Worm (Caenorhabditis elegans) whole organism, young adult: ENCODE measurements around the gene tsp-1.

Source experiments
- B0019.2 ChIP-seq: fragments of 200-800 bp; sonication (Bioruptor generic); conservative IDR thresholded peaks from 2 replicates; pipeline ENCODE4 v1.3.6; 2022; ENCODE audit warnings: missing genetic modification reagents, missing genetic modification characterization, missing compliant biosample characterization
- B0035.1 ChIP-seq: sonication (generic microtip); optimal IDR thresholded peaks from 2 replicates; lab custom pipeline; 2016; ENCODE audit warnings: missing genetic modification characterization, mild to moderate bottlenecking, missing compliant biosample characterization, missing genotype, missing genetic modification reagents
- F10E7.11 ChIP-seq: sonication (generic microtip); optimal IDR thresholded peaks from 2 replicates; lab custom pipeline; 2017; ENCODE audit warnings: mild to moderate bottlenecking, missing genetic modification characterization, moderate library complexity, missing compliant biosample characterization
- F39B2.1 ChIP-seq: fragments of 200-800 bp; sonication (Bioruptor generic); IDR thresholded peaks from 2 replicates; pipeline ENCODE4 v1.3.6; 2022; ENCODE audit warnings: missing genetic modification reagents, missing genetic modification characterization, missing compliant biosample characterization
- F55B11.4 ChIP-seq: sonication (generic microtip); optimal IDR thresholded peaks from 2 replicates; lab custom pipeline; 2016; ENCODE audit warnings: missing compliant biosample characterization, missing genetic modification characterization, borderline replicate concordance; ENCODE audit not compliant: insufficient read depth
- K11D2.4 ChIP-seq: fragments of 200-800 bp; sonication (Bioruptor generic); IDR thresholded peaks from 2 replicates; pipeline ENCODE4 v1.3.6; 2022; ENCODE audit warnings: missing genetic modification reagents, missing genetic modification characterization, missing compliant biosample characterization
- Y53F4B.3 ChIP-seq: fragments of 200-800 bp; sonication (Bioruptor generic); IDR thresholded peaks from 2 replicates; pipeline ENCODE4 v1.3.6; 2022; ENCODE audit warnings: missing genetic modification reagents, missing genetic modification characterization, missing compliant biosample characterization
- Y67H2A.10 ChIP-seq: fragments of 200-800 bp; sonication (Bioruptor generic); conservative IDR thresholded peaks from 2 replicates; pipeline ENCODE4 v1.3.6; 2022; ENCODE audit warnings: missing genetic modification reagents, missing genetic modification characterization, missing compliant biosample characterization
- ZK185.1 ChIP-seq: sonication (generic microtip); optimal IDR thresholded peaks from 2 replicates; lab custom pipeline; 2016; ENCODE audit warnings: mild to moderate bottlenecking, missing genetic modification characterization, missing compliant biosample characterization; ENCODE audit not compliant: poor library complexity, severe bottlenecking
- attf-5 ChIP-seq: fragments of 200-800 bp; sonication (Bioruptor generic); optimal IDR thresholded peaks from 2 replicates; lab custom pipeline; 2018; ENCODE audit warnings: mild to moderate bottlenecking, missing genetic modification characterization, missing compliant biosample characterization
- chd-7 ChIP-seq: sonication (generic microtip); optimal IDR thresholded peaks from 2 replicates; lab custom pipeline; 2016; ENCODE audit warnings: mild to moderate bottlenecking, missing genetic modification characterization, moderate library complexity, missing compliant biosample characterization
- die-1 ChIP-seq: sonication (generic microtip); optimal IDR thresholded peaks from 2 replicates; lab custom pipeline; 2016; ENCODE audit warnings: missing genotype, mild to moderate bottlenecking, missing genetic modification characterization, missing compliant biosample characterization
- dox-1 ChIP-seq: fragments of 200-800 bp; sonication (Bioruptor generic); IDR thresholded peaks from 2 replicates; pipeline ENCODE4 v1.3.6; 2022; ENCODE audit warnings: missing genetic modification reagents, missing genetic modification characterization, missing compliant biosample characterization
- dpl-1 ChIP-seq: fragments of 150-350 bp; optimal IDR thresholded peaks from 2 replicates; lab custom pipeline; 2014; ENCODE audit warnings: missing biosample characterization, missing genetic modification reagents, missing genetic modification characterization
- efl-1 ChIP-seq: fragments of 150-350 bp; optimal IDR thresholded peaks from 2 replicates; lab custom pipeline; 2014; ENCODE audit warnings: missing biosample characterization, missing genetic modification reagents, missing genetic modification characterization
- egl-44 ChIP-seq: fragments of 200-800 bp; sonication (Bioruptor generic); IDR thresholded peaks from 2 replicates; pipeline ENCODE4 v1.3.6; 2022; ENCODE audit warnings: missing genetic modification reagents, missing genetic modification characterization, missing compliant biosample characterization
- ets-4 ChIP-seq: fragments of 200-800 bp; sonication (Bioruptor generic); optimal IDR thresholded peaks from 2 replicates; lab custom pipeline; 2018; ENCODE audit warnings: mild to moderate bottlenecking, missing genetic modification characterization, missing compliant biosample characterization
- him-1 ChIP-seq: sonication (generic microtip); optimal IDR thresholded peaks from 2 replicates; lab custom pipeline; 2016; ENCODE audit warnings: missing genotype, missing genetic modification reagents, missing genetic modification characterization, missing compliant biosample characterization
- hlh-12 ChIP-seq: sonication (generic microtip); optimal IDR thresholded peaks from 2 replicates; lab custom pipeline; 2016; ENCODE audit warnings: missing genetic modification characterization, missing compliant biosample characterization
- hlh-26 ChIP-seq: fragments of 200-800 bp; sonication (Bioruptor generic); conservative IDR thresholded peaks from 2 replicates; pipeline ENCODE4 v1.3.6; 2022; ENCODE audit warnings: missing genetic modification reagents, missing genetic modification characterization, missing compliant biosample characterization
- hmg-20 ChIP-seq: fragments of 200-800 bp; sonication (Bioruptor generic); IDR thresholded peaks from 2 replicates; pipeline ENCODE4 v1.3.6; 2022; ENCODE audit warnings: missing genetic modification reagents, missing genetic modification characterization, missing compliant biosample characterization
- hrde-1 ChIP-seq: sonication (generic microtip); optimal IDR thresholded peaks from 2 replicates; lab custom pipeline; 2016; ENCODE audit warnings: missing genetic modification characterization, mild to moderate bottlenecking, missing compliant biosample characterization, moderate library complexity, missing genotype, missing genetic modification reagents, borderline replicate concordance
- hsf-1 ChIP-seq: fragments of 200-800 bp; sonication (Bioruptor generic); IDR thresholded peaks from 2 replicates; pipeline ENCODE4 v1.3.6; 2022; ENCODE audit warnings: missing genetic modification reagents, missing genetic modification characterization, missing compliant biosample characterization
- let-526 ChIP-seq: fragments of 200-800 bp; sonication (Bioruptor generic); IDR thresholded peaks from 2 replicates; pipeline ENCODE4 v1.3.6; 2022; ENCODE audit warnings: missing genetic modification reagents, missing genetic modification characterization, missing compliant biosample characterization
- mel-28 ChIP-seq: sonication (generic microtip); optimal IDR thresholded peaks from 2 replicates; lab custom pipeline; 2016; ENCODE audit warnings: borderline replicate concordance, mild to moderate bottlenecking, missing genetic modification characterization, missing compliant biosample characterization
- nfya-2 ChIP-seq: fragments of 200-800 bp; sonication (Bioruptor generic); IDR thresholded peaks from 2 replicates; pipeline ENCODE4 v1.3.6; 2022; ENCODE audit warnings: missing genetic modification reagents, missing genetic modification characterization, missing compliant biosample characterization
- nfyb-1 ChIP-seq: fragments of 200-800 bp; sonication (Bioruptor generic); IDR thresholded peaks from 2 replicates; pipeline ENCODE4 v1.3.6; 2022; ENCODE audit warnings: missing genetic modification reagents, missing genetic modification characterization, missing compliant biosample characterization
- nhr-120 ChIP-seq: fragments of 200-800 bp; sonication (Bioruptor generic); IDR thresholded peaks from 2 replicates; pipeline ENCODE4 v1.3.6; 2022; ENCODE audit warnings: missing genetic modification characterization, missing compliant biosample characterization
- nhr-27 ChIP-seq: fragments of 200-800 bp; sonication (Bioruptor generic); optimal IDR thresholded peaks from 2 replicates; lab custom pipeline; 2018; ENCODE audit warnings: mild to moderate bottlenecking, missing genetic modification characterization, moderate library complexity, missing compliant biosample characterization
- nhr-80 ChIP-seq: sonication (generic microtip); optimal IDR thresholded peaks from 2 replicates; lab custom pipeline; 2016; ENCODE audit warnings: missing genetic modification characterization, missing compliant biosample characterization
- sdz-38 ChIP-seq: sonication (generic microtip); optimal IDR thresholded peaks from 2 replicates; lab custom pipeline; 2016; ENCODE audit warnings: missing genotype, missing genetic modification characterization, missing compliant biosample characterization
- snpc-3.4 ChIP-seq: sonication (generic microtip); optimal IDR thresholded peaks from 2 replicates; lab custom pipeline; 2017; ENCODE audit warnings: missing genetic modification characterization, mild to moderate bottlenecking, missing compliant biosample characterization, antibody characterized with exemption, moderate library complexity, missing genotype, missing genetic modification reagents
- sptf-2 ChIP-seq: fragments of 200-800 bp; sonication (Bioruptor generic); optimal IDR thresholded peaks from 2 replicates; lab custom pipeline; 2018; ENCODE audit warnings: mild to moderate bottlenecking, missing genetic modification characterization, missing compliant biosample characterization
- tlf-1 ChIP-seq: fragments of 200-800 bp; sonication (Bioruptor generic); optimal IDR thresholded peaks from 2 replicates; lab custom pipeline; 2018; ENCODE audit warnings: mild to moderate bottlenecking, missing genetic modification characterization, missing compliant biosample characterization
- unc-130 ChIP-seq: sonication (generic microtip); optimal IDR thresholded peaks from 2 replicates; lab custom pipeline; 2016; ENCODE audit warnings: missing genetic modification reagents, missing genetic modification characterization, missing compliant biosample characterization
- ztf-25 ChIP-seq: fragments of 200-800 bp; sonication (Bioruptor generic); IDR thresholded peaks from 2 replicates; pipeline ENCODE4 v1.3.6; 2022; ENCODE audit warnings: missing genetic modification reagents, missing genetic modification characterization, missing compliant biosample characterization
- ztf-28 ChIP-seq: fragments of 200-800 bp; sonication (Bioruptor generic); IDR thresholded peaks from 2 replicates; pipeline ENCODE4 v1.3.6; 2022; ENCODE audit warnings: missing genetic modification reagents, missing genetic modification characterization, missing compliant biosample characterization

Gene tsp-1

ce11 chrIII:8279567-8279966, 40.3 kb upstream of the tsp-1 start:
- TF ChIP-seq let-526 (GFP tag; lab: Robert Waterston, UW) (no peak), hlh-12 (tag; lab: Kevin White, UChicago) (no peak), F10E7.11 (tag; lab: Kevin White, UChicago) (no peak), nhr-80 (tag; lab: Kevin White, UChicago) (no peak), nfya-2 (GFP tag; lab: Robert Waterston, UW) (no peak), F39B2.1 (GFP tag; lab: Robert Waterston, UW) (no peak), nhr-27 (no peak), die-1 (tag; lab: Kevin White, UChicago) (no peak), dox-1 (GFP tag; lab: Robert Waterston, UW) (no peak), Y53F4B.3 (GFP tag; lab: Robert Waterston, UW) (no peak), hmg-20 (GFP tag; lab: Robert Waterston, UW) (no peak), ztf-25 (GFP tag; lab: Robert Waterston, UW) (no peak), hlh-26 (GFP tag; lab: Robert Waterston, UW) (no peak), Y67H2A.10 (GFP tag; lab: Robert Waterston, UW) (no peak), ets-4 (GFP tag; lab: Kevin White, UChicago) (no peak), F55B11.4 (tag; lab: Kevin White, UChicago) (no peak), B0019.2 (GFP tag; lab: Robert Waterston, UW) (no peak), mel-28 (tag; lab: Kevin White, UChicago) (no peak), attf-5 (GFP tag; lab: Kevin White, UChicago) (no peak), hsf-1 (GFP tag; lab: Robert Waterston, UW) (no peak)

DNA sequence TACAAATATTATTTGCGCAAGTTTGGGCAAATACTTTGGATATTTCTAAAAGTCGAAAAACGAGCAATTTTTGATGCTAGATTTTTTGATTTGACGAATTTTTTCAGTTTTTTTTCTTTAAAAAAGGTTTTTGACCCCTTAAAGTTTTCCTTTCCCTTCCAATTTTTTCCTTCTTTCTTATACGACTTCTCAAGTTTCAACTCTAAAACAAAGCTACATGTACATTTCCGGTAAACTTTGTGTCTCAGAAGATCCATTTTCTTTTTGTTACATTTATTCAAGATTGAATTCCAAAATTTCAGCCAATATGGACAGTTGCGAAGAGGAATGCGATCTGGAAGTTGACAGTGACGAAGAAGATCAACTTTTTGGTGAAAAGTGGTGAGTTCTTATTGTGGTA, 39.6 kb upstream of the tsp-1 start, which contains the start of gene mig-10:
Gene mig-10, plus strand, starts transcription at position 301 of the 400 bp plus-strand sequence.
- no peak for TF ChIP-seq unc-130 (GFP tag; lab: Kevin White, UChicago)
- no peak for TF ChIP-seq let-526 (GFP tag; lab: Robert Waterston, UW)
- TF ChIP-seq chd-7 (tag; lab: Kevin White, UChicago), result no peak
- TF ChIP-seq ZK185.1, result no peak
- TF ChIP-seq him-1 (tag; lab: Kevin White, UChicago), result no peak
- no peak for TF ChIP-seq snpc-3.4 (tag; lab: Kevin White, UChicago)
- TF ChIP-seq K11D2.4 (GFP tag; lab: Robert Waterston, UW), result no peak
- no peak for TF ChIP-seq B0035.1 (tag; lab: Kevin White, UChicago)
- no peak for TF ChIP-seq nhr-120
- TF ChIP-seq sptf-2 (GFP tag; lab: Kevin White, UChicago), result no peak
- TF ChIP-seq ztf-25 (GFP tag; lab: Robert Waterston, UW), result no peak
- TF ChIP-seq dpl-1, result no peak
- no peak for TF ChIP-seq ets-4 (GFP tag; lab: Kevin White, UChicago)

DNA sequence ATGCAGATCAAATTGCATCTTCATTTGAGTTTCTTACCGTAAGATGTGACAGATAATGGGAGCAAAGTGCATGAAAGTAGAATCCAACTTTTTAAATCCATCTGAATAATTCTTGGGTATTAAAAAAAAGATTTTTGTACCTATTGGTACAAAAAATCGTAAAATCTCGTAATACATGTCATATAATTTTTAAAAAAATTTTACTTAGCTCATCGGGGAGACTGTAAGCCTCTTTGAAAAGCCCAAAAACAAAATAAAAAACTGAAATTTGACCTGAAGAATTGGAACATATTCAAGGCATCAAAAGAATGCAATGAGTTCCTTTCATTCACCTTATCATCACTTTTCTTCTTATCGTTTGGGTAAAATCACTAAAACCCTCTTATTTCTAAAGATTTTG, 36.6 kb upstream of the tsp-1 start, which contains the start of gene clec-160:
Gene clec-160, minus strand, starts transcription at position 101 of the 400 bp plus-strand sequence.
- TF ChIP-seq F39B2.1 (GFP tag; lab: Robert Waterston, UW), result no peak
- TF ChIP-seq nfyb-1 (GFP tag; lab: Robert Waterston, UW), result no peak
- TF ChIP-seq nhr-27, result no peak
- no peak for TF ChIP-seq sdz-38
- TF ChIP-seq egl-44 (GFP tag; lab: Robert Waterston, UW), result no peak
- no peak for TF ChIP-seq tlf-1 (GFP tag; lab: Kevin White, UChicago)
- TF ChIP-seq hrde-1 (tag; lab: Kevin White, UChicago), result no peak
- no peak for TF ChIP-seq efl-1 (GFP tag; lab: Kevin White, UChicago)
- TF ChIP-seq ztf-28 (GFP tag; lab: Robert Waterston, UW), result no peak
